Worm (Caenorhabditis elegans) whole organism, mixed stage, embryonic: Measurements from ENCODE around the gene F54C9.3.

ENCODE experiments used
- M03D4.4 ChIP-seq: sonication (generic microtip); optimal IDR thresholded peaks from 2 replicates; lab custom pipeline; 2017; ENCODE audit warnings: mild to moderate bottlenecking, missing genetic modification characterization, missing compliant biosample characterization
- bed-3 ChIP-seq: fragments of 200-800 bp; sonication (Bioruptor generic); optimal IDR thresholded peaks from 3 replicates; lab custom pipeline; 2018; ENCODE audit warnings: mild to moderate bottlenecking, missing genetic modification characterization, moderate library complexity, missing compliant biosample characterization
- blmp-1 ChIP-seq: fragments of 150-350 bp; optimal IDR thresholded peaks from 2 replicates; lab custom pipeline; 2014; ENCODE audit warnings: missing biosample characterization, missing genetic modification characterization
- ceh-39 ChIP-seq: fragments of 150-350 bp; optimal IDR thresholded peaks from 2 replicates; lab custom pipeline; 2014; ENCODE audit warnings: missing biosample characterization, missing genetic modification characterization
- ceh-43 ChIP-seq: fragments of 200-800 bp; sonication (Bioruptor generic); optimal IDR thresholded peaks from 2 replicates; lab custom pipeline; 2018; ENCODE audit warnings: mild to moderate bottlenecking, missing genetic modification characterization, moderate library complexity, missing compliant biosample characterization
- ceh-83 ChIP-seq: fragments of 200-800 bp; sonication (Bioruptor generic); optimal IDR thresholded peaks from 2 replicates; lab custom pipeline; 2018; ENCODE audit warnings: mild to moderate bottlenecking, missing genetic modification characterization, missing compliant biosample characterization
- cnd-1 ChIP-seq: fragments of 200-800 bp; sonication (Bioruptor generic); optimal IDR thresholded peaks from 2 replicates; lab custom pipeline; 2018; ENCODE audit warnings: mild to moderate bottlenecking, missing genetic modification characterization, missing compliant biosample characterization
- drap-1 ChIP-seq: fragments of 200-800 bp; sonication (Bioruptor generic); optimal IDR thresholded peaks from 3 replicates; lab custom pipeline; 2018; ENCODE audit warnings: mild to moderate bottlenecking, missing genetic modification characterization, missing compliant biosample characterization
- elt-1 ChIP-seq: sonication (generic microtip); optimal IDR thresholded peaks from 2 replicates; lab custom pipeline; 2017; ENCODE audit warnings: missing genetic modification characterization, mild to moderate bottlenecking, missing compliant biosample characterization, antibody characterized with exemption, moderate library complexity, borderline replicate concordance; ENCODE audit not compliant: insufficient read depth
- elt-3 ChIP-seq: fragments of 150-350 bp; optimal IDR thresholded peaks from 2 replicates; lab custom pipeline; 2014; ENCODE audit warnings: missing biosample characterization, missing genetic modification characterization
- ham-2 ChIP-seq: fragments of 200-800 bp; sonication (Bioruptor generic); optimal IDR thresholded peaks from 2 replicates; lab custom pipeline; 2018; ENCODE audit warnings: mild to moderate bottlenecking, missing genetic modification characterization, missing compliant biosample characterization
- hlh-1 ChIP-seq: fragments of 150-350 bp; optimal IDR thresholded peaks from 2 replicates; lab custom pipeline; 2014; ENCODE audit warnings: missing biosample characterization, missing genetic modification reagents, missing genetic modification characterization
- lin-13 ChIP-seq: fragments of 150-350 bp; optimal IDR thresholded peaks from 2 replicates; lab custom pipeline; 2014; ENCODE audit warnings: missing biosample characterization, missing genetic modification characterization
- lin-32 ChIP-seq: fragments of 200-800 bp; sonication (Bioruptor generic); optimal IDR thresholded peaks from 2 replicates; lab custom pipeline; 2018; ENCODE audit warnings: mild to moderate bottlenecking, missing genetic modification characterization, missing compliant biosample characterization
- lsy-2 ChIP-seq: fragments of 150-350 bp; optimal IDR thresholded peaks from 2 replicates; lab custom pipeline; 2014; ENCODE audit warnings: missing biosample characterization, missing genetic modification characterization
- mab-5 ChIP-seq: fragments of 150-350 bp; optimal IDR thresholded peaks from 2 replicates; lab custom pipeline; 2014; ENCODE audit warnings: missing biosample characterization, missing genetic modification characterization
- mep-1 ChIP-seq: fragments of 150-350 bp; optimal IDR thresholded peaks from 2 replicates; lab custom pipeline; 2017; ENCODE audit warnings: missing biosample characterization, missing genetic modification reagents, missing genetic modification characterization, inconsistent platforms
- nhr-12 ChIP-seq: fragments of 150-350 bp; optimal IDR thresholded peaks from 2 replicates; lab custom pipeline; 2014; ENCODE audit warnings: missing biosample characterization, missing genetic modification characterization
- nhr-2 ChIP-seq: fragments of 150-350 bp; optimal IDR thresholded peaks from 2 replicates; lab custom pipeline; 2014; ENCODE audit warnings: missing biosample characterization, missing genetic modification characterization
- nhr-237 ChIP-seq: fragments of 150-350 bp; optimal IDR thresholded peaks from 2 replicates; lab custom pipeline; 2014; ENCODE audit warnings: missing biosample characterization, missing genetic modification characterization
- nhr-28 ChIP-seq: fragments of 150-350 bp; optimal IDR thresholded peaks from 2 replicates; lab custom pipeline; 2014; ENCODE audit warnings: missing biosample characterization, missing genetic modification characterization
- nhr-76 ChIP-seq: sonication (generic microtip); optimal IDR thresholded peaks from 2 replicates; lab custom pipeline; 2017; ENCODE audit warnings: missing biosample characterization, missing genetic modification characterization
- pha-4 ChIP-seq: fragments of 150-350 bp; optimal IDR thresholded peaks from 2 replicates; lab custom pipeline; 2018; ENCODE audit warnings: missing biosample characterization, missing genetic modification reagents, missing genetic modification characterization
- sem-2 ChIP-seq: fragments of 200-800 bp; sonication (Bioruptor generic); optimal IDR thresholded peaks from 2 replicates; lab custom pipeline; 2018; ENCODE audit warnings: mild to moderate bottlenecking, missing genetic modification characterization, missing compliant biosample characterization
- snpc-4 ChIP-seq: fragments of 150-350 bp; optimal IDR thresholded peaks from 2 replicates; lab custom pipeline; 2014; ENCODE audit warnings: missing biosample characterization, missing genetic modification characterization
- sptf-1 ChIP-seq: sonication (generic microtip); optimal IDR thresholded peaks from 2 replicates; lab custom pipeline; 2017; ENCODE audit warnings: mild to moderate bottlenecking, missing genetic modification characterization, moderate library complexity, missing compliant biosample characterization
- tbx-8 ChIP-seq: fragments of 200-800 bp; sonication (Bioruptor generic); optimal IDR thresholded peaks from 2 replicates; lab custom pipeline; 2018; ENCODE audit warnings: mild to moderate bottlenecking, missing genetic modification characterization, moderate library complexity, missing compliant biosample characterization
- unc-39 ChIP-seq: fragments of 150-350 bp; optimal IDR thresholded peaks from 2 replicates; lab custom pipeline; 2014; ENCODE audit warnings: missing biosample characterization, missing genetic modification characterization
- unc-62 ChIP-seq: fragments of 150-350 bp; optimal IDR thresholded peaks from 2 replicates; lab custom pipeline; 2014; ENCODE audit warnings: missing biosample characterization, missing genetic modification reagents, missing genetic modification characterization
- zip-8 ChIP-seq: fragments of 150-350 bp; optimal IDR thresholded peaks from 2 replicates; lab custom pipeline; 2014; ENCODE audit warnings: missing biosample characterization, missing genetic modification characterization
- ztf-11 ChIP-seq: fragments of 150-350 bp; optimal IDR thresholded peaks from 2 replicates; lab custom pipeline; 2014; ENCODE audit warnings: missing biosample characterization, missing genetic modification characterization

F54C9.3 gene

DNA sequence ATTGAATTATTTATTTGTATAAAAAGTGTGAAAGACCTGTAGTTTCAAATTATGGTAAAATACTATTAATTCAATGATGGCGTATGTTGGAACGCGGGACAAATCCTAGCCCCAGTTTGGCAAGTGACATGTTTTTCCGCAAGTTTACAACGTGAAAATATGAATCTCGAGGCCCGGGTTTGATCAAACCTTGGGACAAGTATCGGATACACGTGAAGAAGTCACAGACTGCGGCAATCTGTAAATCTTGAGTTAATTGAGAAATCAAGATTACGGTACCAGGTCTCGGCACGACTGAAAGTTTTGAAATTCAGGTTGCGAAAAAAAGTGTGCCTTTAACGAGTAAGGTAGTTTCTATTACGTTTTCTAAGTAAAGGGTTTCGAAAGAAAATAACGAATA is 16.4 kb upstream of the F54C9.3 start:
- no peak for TF ChIP-seq cnd-1 (tag; lab: Kevin White, UChicago)
- no peak for TF ChIP-seq ceh-83 (GFP tag; lab: Kevin White, UChicago)
- no peak for TF ChIP-seq unc-62 (GFP tag; lab: Kevin White, UChicago)
- no peak for TF ChIP-seq lin-13 (tag; lab: Kevin White, UChicago)
- TF ChIP-seq sem-2 (GFP tag; lab: Kevin White, UChicago), result no peak
- TF ChIP-seq bed-3 (GFP tag; lab: Kevin White, UChicago), result no peak
- no peak for TF ChIP-seq elt-3 (tag; lab: Kevin White, UChicago)
- no peak for TF ChIP-seq nhr-12
- no peak for TF ChIP-seq ham-2 (GFP tag; lab: Kevin White, UChicago)
- TF ChIP-seq elt-1, result no peak
- no peak for TF ChIP-seq unc-39 (tag; lab: Kevin White, UChicago)
- TF ChIP-seq nhr-237 (tag; lab: Kevin White, UChicago), result no peak
- no peak for TF ChIP-seq lin-32
- no peak for TF ChIP-seq lsy-2 (tag; lab: Kevin White, UChicago)
- TF ChIP-seq ztf-11 (tag; lab: Kevin White, UChicago), result no peak
- TF ChIP-seq tbx-8 (GFP tag; lab: Kevin White, UChicago), result no peak
- TF ChIP-seq, all 35 proteins: peak for 0

DNA sequence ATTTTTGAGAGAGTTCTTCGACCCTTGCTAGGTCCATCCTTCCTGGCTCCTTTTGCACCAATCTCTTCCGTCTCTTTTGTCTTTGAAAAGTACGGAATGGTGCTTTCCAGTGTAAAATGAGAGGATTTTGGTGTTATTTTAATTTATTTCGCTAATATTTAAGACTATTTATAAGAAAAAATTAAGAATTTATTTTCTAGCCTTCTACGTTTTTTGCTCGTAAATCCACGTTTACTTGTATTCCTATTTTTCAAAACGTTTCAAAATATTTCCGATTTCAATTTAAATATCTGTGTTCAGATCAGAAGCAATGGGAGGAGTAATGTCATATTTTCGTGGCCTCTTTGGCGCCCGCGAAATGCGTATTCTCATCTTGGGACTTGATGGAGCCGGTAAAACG is 15.0 kb upstream of the F54C9.3 start, which contains the start of gene arl-1:
arl-1 (plus strand) TSS at position 301 of the 400 bp plus-strand sequence.
- TF ChIP-seq ham-2 (GFP tag; lab: Kevin White, UChicago), result no peak
- TF ChIP-seq lin-13 (tag; lab: Kevin White, UChicago), result no peak
- no peak for TF ChIP-seq drap-1 (GFP tag; lab: Kevin White, UChicago)
- no peak for TF ChIP-seq nhr-76 (tag; lab: Kevin White, UChicago)
- no peak for TF ChIP-seq zip-8

DNA sequence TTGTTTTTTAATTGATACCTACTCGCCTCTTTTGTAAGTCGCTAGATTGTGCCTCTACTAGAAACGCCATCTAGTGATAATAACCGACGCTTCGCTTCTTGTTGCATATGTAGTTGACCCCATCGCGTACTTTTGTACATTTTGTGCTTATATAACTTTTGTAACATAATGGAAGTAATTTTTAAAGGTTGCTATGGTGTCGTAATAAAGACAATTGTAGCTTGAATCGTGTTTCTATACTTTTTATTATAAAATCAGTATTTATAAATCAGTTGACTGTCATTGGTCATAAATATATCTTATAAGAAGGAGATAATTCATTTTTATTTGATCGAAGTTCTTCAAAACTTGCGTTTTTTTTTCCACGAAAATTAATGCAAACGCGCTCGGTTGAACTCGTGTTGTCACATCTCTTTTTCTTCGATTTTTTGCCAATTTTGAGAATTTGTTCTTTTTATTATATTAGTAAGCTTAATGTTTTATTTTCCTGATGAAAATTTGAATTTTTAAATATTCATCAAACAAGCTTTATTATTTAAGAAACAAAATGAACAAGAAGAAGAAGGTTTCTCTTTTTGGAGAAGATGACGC is 10.9 kb upstream of the F54C9.3 start, which contains the start of gene F54C9.9:
F54C9.9 (plus strand) TSS at position 541 of the 591 bp plus-strand sequence.
- TF ChIP-seq lsy-2 (tag; lab: Kevin White, UChicago) (peak; percentile 9), mep-1 (no peak)

ce11 chrII:8575184-8575583 is 8.5 kb upstream of the F54C9.3 start, which contains the start of gene puf-5:
Gene puf-5 (plus strand): TSS chrII:8575541.
- TF ChIP-seq elt-3 (tag; lab: Kevin White, UChicago) (no peak), zip-8 (no peak), unc-39 (tag; lab: Kevin White, UChicago) (no peak), drap-1 (GFP tag; lab: Kevin White, UChicago) (no peak), lin-13 (tag; lab: Kevin White, UChicago) (no peak), ceh-83 (GFP tag; lab: Kevin White, UChicago) (no peak), pha-4 (tag; lab: Kevin White, UChicago) (no peak), cnd-1 (tag; lab: Kevin White, UChicago) (no peak), sptf-1 (tag; lab: Kevin White, UChicago) (no peak), elt-1 (no peak), bed-3 (GFP tag; lab: Kevin White, UChicago) (no peak), snpc-4 (no peak), nhr-76 (tag; lab: Kevin White, UChicago) (no peak), sem-2 (GFP tag; lab: Kevin White, UChicago) (no peak), tbx-8 (GFP tag; lab: Kevin White, UChicago) (no peak), hlh-1 (no peak), M03D4.4 (no peak), lin-32 (no peak), ceh-39 (tag; lab: Kevin White, UChicago) (no peak), blmp-1 (tag; lab: Kevin White, UChicago) (no peak)
- TF ChIP-seq, all 35 proteins: peak for 0

- no peak for TF ChIP-seq sem-2 (GFP tag; lab: Kevin White, UChicago)
Observed at ce11 chrII:8573044-8573443, 6.4 kb upstream of the F54C9.3 start, which contains the start of gene F54C9.7. Gene F54C9.7 (plus strand): TSS chrII:8573344.

DNA sequence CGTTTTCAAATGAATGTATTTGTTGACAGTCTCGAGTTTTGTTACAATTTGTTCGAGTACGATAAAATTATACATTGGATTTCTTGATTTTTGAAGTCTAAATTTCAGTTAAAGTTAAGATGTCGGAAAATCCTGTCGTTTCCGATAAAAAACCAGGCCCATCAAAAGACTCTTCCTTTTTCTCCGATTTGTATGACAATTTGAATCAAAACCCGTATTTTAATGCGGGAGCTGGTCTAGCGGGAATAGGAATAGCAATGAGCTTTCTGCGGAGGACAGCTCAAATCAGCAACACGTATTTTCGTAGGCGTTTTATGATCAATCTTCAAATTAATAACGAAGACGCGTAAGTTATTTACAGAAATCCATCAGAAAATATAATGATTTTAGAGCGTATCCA is 4.3 kb upstream of the F54C9.3 start, which contains the start of gene bcs-1:
bcs-1 (plus strand) TSS at position 109 of the 400 bp plus-strand sequence.
- TF ChIP-seq ceh-43 (GFP tag; lab: Kevin White, UChicago), result no peak
- no peak for TF ChIP-seq nhr-28 (tag; lab: Kevin White, UChicago)
- TF ChIP-seq M03D4.4, result no peak
- TF ChIP-seq nhr-76 (tag; lab: Kevin White, UChicago), result no peak
- no peak for TF ChIP-seq elt-3 (tag; lab: Kevin White, UChicago)
- TF ChIP-seq bed-3 (GFP tag; lab: Kevin White, UChicago), result no peak
- no peak for TF ChIP-seq nhr-2 (tag; lab: Kevin White, UChicago)
- no peak for TF ChIP-seq mab-5 (tag; lab: Kevin White, UChicago)
- TF ChIP-seq tbx-8 (GFP tag; lab: Kevin White, UChicago), result no peak
- TF ChIP-seq, all 35 proteins: peak for 0
